Worm (Caenorhabditis elegans): ENCODE measurements around the gene Y82E9BR.6.

ce11 chrIII:1421436-1421835 lies 40.4 kb downstream of the Y82E9BR.6 start:
- no peak for TF ChIP-seq flt-1 (GFP tag; IDR thresholded peaks at IDR 0.05)
- no peak for TF ChIP-seq klf-2 (GFP tag; conservative IDR thresholded peaks at IDR 0.05)
- no peak for TF ChIP-seq cog-1 (tag; optimal IDR thresholded peaks at IDR 0.05)
- no peak for TF ChIP-seq tab-1 (GFP tag; IDR thresholded peaks at IDR 0.05)
- TF ChIP-seq med-1 (GFP tag; optimal IDR thresholded peaks at IDR 0.05; ENCODE audit: insufficient read depth) = no peak
- no peak for TF ChIP-seq ztf-29 (GFP tag; IDR thresholded peaks at IDR 0.05)

All from whole organism, midembryonic.